Worm (Caenorhabditis elegans) whole organism, young adult: ENCODE measurements around the gene tag-280.

Experiments used
- D2030.7 ChIP-seq: fragments of 200-800 bp; sonication (Bioruptor generic); IDR thresholded peaks from 2 replicates; pipeline ENCODE4 v1.3.6; 2022; ENCODE audit warnings: missing genetic modification reagents, missing genetic modification characterization, missing compliant biosample characterization
- him-1 ChIP-seq: sonication (generic microtip); optimal IDR thresholded peaks from 2 replicates; lab custom pipeline; 2016; ENCODE audit warnings: missing genotype, missing genetic modification reagents, missing genetic modification characterization, missing compliant biosample characterization
- nhr-179 ChIP-seq: sonication (generic microtip); optimal IDR thresholded peaks from 2 replicates; lab custom pipeline; 2016; ENCODE audit warnings: mild to moderate bottlenecking, missing genetic modification characterization, missing compliant biosample characterization
- rcor-1 ChIP-seq: fragments of 200-800 bp; sonication (Bioruptor generic); IDR thresholded peaks from 2 replicates; pipeline ENCODE4 v1.3.6; 2022; ENCODE audit warnings: missing genetic modification reagents, missing genetic modification characterization, missing compliant biosample characterization

- TF ChIP-seq nhr-179 (no peak), rcor-1 (GFP tag; lab: Robert Waterston, UW) (no peak), him-1 (tag; lab: Kevin White, UChicago) (no peak), D2030.7 (GFP tag; lab: Robert Waterston, UW) (no peak)
Observed at ce11 chrII:12473406-12473805, 13.0 kb downstream of the tag-280 start, which contains the start of gene srg-17.
